Worm (Caenorhabditis elegans) whole organism, midembryonic: ENCODE measurements around the gene H17B01.5.

Experiments
- T22C8.4 ChIP-seq: fragments of 200-800 bp; sonication (Bioruptor generic); IDR thresholded peaks from 2 replicates; pipeline ENCODE4 v1.3.6; 2022; ENCODE audit warnings: missing genetic modification characterization, missing compliant biosample characterization
- cog-1 ChIP-seq: sonication (generic microtip); optimal IDR thresholded peaks from 2 replicates; lab custom pipeline; 2016; ENCODE audit warnings: missing genetic modification characterization, missing compliant biosample characterization
- flt-1 ChIP-seq: fragments of 200-800 bp; sonication (Bioruptor generic); IDR thresholded peaks from 2 replicates; pipeline ENCODE4 v1.3.6; 2022; ENCODE audit warnings: missing genetic modification characterization, missing compliant biosample characterization
- klf-2 ChIP-seq: fragments of 200-800 bp; sonication (Bioruptor generic); conservative IDR thresholded peaks from 2 replicates; pipeline ENCODE4 v1.3.6; 2022; ENCODE audit warnings: missing genetic modification reagents, missing genetic modification characterization, missing compliant biosample characterization
- med-1 ChIP-seq: sonication (generic microtip); optimal IDR thresholded peaks from 2 replicates; lab custom pipeline; 2017; ENCODE audit warnings: missing genetic modification characterization, mild to moderate bottlenecking, missing compliant biosample characterization, antibody characterized with exemption, missing genetic modification reagents; ENCODE audit not compliant: insufficient read depth
- ref-1 ChIP-seq: fragments of 200-800 bp; sonication (Bioruptor generic); conservative IDR thresholded peaks from 2 replicates; pipeline ENCODE4 v1.3.6; 2022; ENCODE audit warnings: missing genetic modification reagents, missing genetic modification characterization, missing compliant biosample characterization
- tab-1 ChIP-seq: fragments of 200-800 bp; sonication (Bioruptor generic); IDR thresholded peaks from 2 replicates; pipeline ENCODE4 v1.3.6; 2022; ENCODE audit warnings: missing genetic modification characterization, missing compliant biosample characterization
- ztf-23 ChIP-seq: fragments of 200-800 bp; sonication (Bioruptor generic); IDR thresholded peaks from 2 replicates; pipeline ENCODE4 v1.3.6; 2022; ENCODE audit warnings: missing genetic modification reagents, missing genetic modification characterization, missing compliant biosample characterization
- ztf-29 ChIP-seq: fragments of 200-800 bp; sonication (Bioruptor generic); IDR thresholded peaks from 2 replicates; pipeline ENCODE4 v1.3.6; 2022; ENCODE audit warnings: missing genetic modification reagents, missing genetic modification characterization, missing compliant biosample characterization

H17B01.5 gene

DNA sequence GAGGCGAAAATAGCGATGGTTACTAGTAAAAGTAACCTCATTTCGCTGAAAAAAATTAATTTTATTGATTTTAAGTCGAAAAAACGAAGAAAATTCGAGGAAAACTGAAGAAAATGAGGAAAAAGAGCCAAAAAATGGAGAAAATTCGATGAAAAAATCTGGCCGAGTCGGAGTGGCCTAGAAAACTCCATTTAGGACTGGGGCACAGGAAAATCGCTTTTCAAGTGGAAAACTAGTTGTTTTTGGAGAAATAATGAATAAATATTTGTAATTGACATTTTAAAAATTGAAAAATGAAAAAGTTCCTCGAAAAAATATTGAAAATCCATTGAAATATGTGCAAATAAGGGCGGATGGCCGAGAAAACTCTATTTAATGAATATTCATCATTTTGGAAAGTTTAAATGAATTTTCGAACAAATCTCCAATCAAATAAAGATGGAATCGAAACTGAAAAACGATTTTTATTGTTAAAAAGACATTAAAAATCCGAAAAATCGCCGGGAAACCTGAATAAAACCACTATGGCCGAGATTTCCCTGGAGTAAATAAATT is 27.0 kb upstream of the H17B01.5 start, which contains the start of gene emc-1:
TSS of gene emc-1 (minus strand) at position 45 of the 555 bp plus-strand sequence.
- TF ChIP-seq ztf-23 (peak; percentile 19; the same call in 1 of the 2 replicates), med-1 (no peak)

- TF ChIP-seq ztf-23 (no peak), klf-2 (GFP tag; lab: Robert Waterston, UW) (no peak), med-1 (no peak)
These were observed 17.4 kb upstream of the H17B01.5 start for ce11 chrII:1490813-1491212.

ce11 chrII:1482419-1482818 is 9.0 kb upstream of the H17B01.5 start:
- no peak for TF ChIP-seq tab-1 (GFP tag; lab: Robert Waterston, UW)
- no peak for TF ChIP-seq ztf-29 (GFP tag; lab: Robert Waterston, UW)
- TF ChIP-seq ref-1 (GFP tag; lab: Robert Waterston, UW) = no peak
- no peak for TF ChIP-seq med-1
- TF ChIP-seq cog-1 (tag; lab: Kevin White, UChicago) = no peak
- no peak for TF ChIP-seq ztf-23
- TF ChIP-seq flt-1 (GFP tag; lab: Robert Waterston, UW) = no peak
- no peak for TF ChIP-seq T22C8.4 (GFP tag; lab: Robert Waterston, UW)
- TF ChIP-seq klf-2 (GFP tag; lab: Robert Waterston, UW) = no peak

DNA sequence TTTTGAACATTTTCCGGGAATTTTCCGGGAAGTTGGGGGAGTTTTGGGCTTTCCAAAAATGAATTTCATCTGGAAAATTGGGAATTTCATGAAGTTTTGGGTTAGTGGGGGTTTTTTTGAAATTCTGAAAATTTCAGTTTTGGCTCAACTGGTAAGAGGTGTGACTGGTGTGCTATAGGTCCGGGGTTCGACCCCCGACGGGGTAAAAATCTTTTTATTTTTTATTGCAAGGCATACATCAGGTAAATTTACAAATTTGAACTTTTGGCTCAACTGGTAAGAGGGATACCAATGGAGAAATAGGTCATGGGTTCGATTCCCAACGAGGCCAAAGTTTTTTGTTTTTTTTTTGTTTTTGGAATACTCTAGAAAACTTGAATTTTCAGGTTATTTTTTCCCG is 8.3 kb upstream of the H17B01.5 start:
- TF ChIP-seq flt-1 (GFP tag; lab: Robert Waterston, UW) (no peak), med-1 (no peak), ref-1 (GFP tag; lab: Robert Waterston, UW) (no peak), tab-1 (GFP tag; lab: Robert Waterston, UW) (no peak), klf-2 (GFP tag; lab: Robert Waterston, UW) (no peak), ztf-29 (GFP tag; lab: Robert Waterston, UW) (no peak), ztf-23 (no peak), cog-1 (tag; lab: Kevin White, UChicago) (no peak), T22C8.4 (GFP tag; lab: Robert Waterston, UW) (no peak)

- TF ChIP-seq ztf-23 = no peak
- TF ChIP-seq klf-2 (GFP tag; lab: Robert Waterston, UW) = no peak
- TF ChIP-seq ref-1 (GFP tag; lab: Robert Waterston, UW) = no peak
- no peak for TF ChIP-seq ztf-29 (GFP tag; lab: Robert Waterston, UW)
- no peak for TF ChIP-seq tab-1 (GFP tag; lab: Robert Waterston, UW)
- no peak for TF ChIP-seq flt-1 (GFP tag; lab: Robert Waterston, UW)
- TF ChIP-seq cog-1 (tag; lab: Kevin White, UChicago) = no peak
- no peak for TF ChIP-seq med-1
These were observed 5.1 kb upstream of the H17B01.5 start for ce11 chrII:1478522-1478921.

ce11 chrII:1477975-1478374 is 4.6 kb upstream of the H17B01.5 start:
- TF ChIP-seq cog-1 (tag; lab: Kevin White, UChicago) (no peak), ztf-29 (GFP tag; lab: Robert Waterston, UW) (no peak), ref-1 (GFP tag; lab: Robert Waterston, UW) (no peak), flt-1 (GFP tag; lab: Robert Waterston, UW) (no peak), med-1 (no peak), klf-2 (GFP tag; lab: Robert Waterston, UW) (no peak), T22C8.4 (GFP tag; lab: Robert Waterston, UW) (no peak), tab-1 (GFP tag; lab: Robert Waterston, UW) (no peak), ztf-23 (no peak)

DNA sequence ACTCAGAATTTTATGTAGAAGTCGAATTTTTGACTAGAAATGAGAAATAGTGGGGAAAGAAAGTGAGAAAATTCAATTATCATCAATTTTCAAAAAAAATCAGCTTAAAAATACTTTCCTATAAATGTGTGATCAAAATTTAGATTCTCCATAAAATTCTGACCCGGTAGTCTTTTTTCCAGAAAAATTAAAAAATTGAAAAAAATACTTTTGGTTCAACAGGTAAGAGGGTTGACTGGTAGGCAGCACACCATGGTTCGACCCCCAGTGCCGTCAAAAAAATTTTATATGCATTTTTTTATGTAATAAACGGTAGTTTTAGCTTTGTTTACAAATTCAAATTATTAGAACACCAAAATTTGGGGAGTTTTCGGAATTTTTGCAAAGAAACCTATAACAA is 3.9 kb upstream of the H17B01.5 start:
- TF ChIP-seq tab-1 (GFP tag; lab: Robert Waterston, UW) = no peak
- TF ChIP-seq ref-1 (GFP tag; lab: Robert Waterston, UW) = no peak
- no peak for TF ChIP-seq T22C8.4 (GFP tag; lab: Robert Waterston, UW)
- no peak for TF ChIP-seq ztf-29 (GFP tag; lab: Robert Waterston, UW)
- TF ChIP-seq med-1 = no peak
- TF ChIP-seq klf-2 (GFP tag; lab: Robert Waterston, UW) = no peak
- TF ChIP-seq flt-1 (GFP tag; lab: Robert Waterston, UW) = no peak
- no peak for TF ChIP-seq ztf-23
- no peak for TF ChIP-seq cog-1 (tag; lab: Kevin White, UChicago)

DNA sequence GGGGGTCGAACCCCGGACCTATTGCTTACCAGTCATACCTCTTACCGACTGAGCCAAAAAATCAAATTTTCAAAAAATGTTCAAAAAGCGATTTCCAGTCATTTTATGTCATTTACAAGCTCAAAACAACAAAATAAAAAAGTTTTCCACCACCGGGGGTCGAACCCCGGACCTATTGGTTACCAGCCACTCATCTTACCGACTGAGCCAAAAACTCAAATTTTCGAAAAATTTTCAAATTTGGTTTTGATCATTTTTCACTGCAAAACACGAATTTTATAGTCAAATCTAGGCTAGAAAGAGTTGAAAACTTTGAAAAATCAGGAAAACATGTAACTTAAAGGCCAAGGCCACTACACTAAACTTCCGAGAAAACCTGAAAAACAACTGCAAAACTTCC is 2.6 kb upstream of the H17B01.5 start:
- TF ChIP-seq med-1 = no peak
- no peak for TF ChIP-seq ztf-29 (GFP tag; lab: Robert Waterston, UW)
- TF ChIP-seq ref-1 (GFP tag; lab: Robert Waterston, UW) = no peak
- TF ChIP-seq flt-1 (GFP tag; lab: Robert Waterston, UW) = no peak
- TF ChIP-seq klf-2 (GFP tag; lab: Robert Waterston, UW) = no peak
- no peak for TF ChIP-seq T22C8.4 (GFP tag; lab: Robert Waterston, UW)
- TF ChIP-seq tab-1 (GFP tag; lab: Robert Waterston, UW) = no peak
- no peak for TF ChIP-seq cog-1 (tag; lab: Kevin White, UChicago)
- no peak for TF ChIP-seq ztf-23

ce11 chrII:1475328-1475727 is 1.9 kb upstream of the H17B01.5 start:
- TF ChIP-seq ztf-29 (GFP tag; lab: Robert Waterston, UW) (no peak), cog-1 (tag; lab: Kevin White, UChicago) (no peak), tab-1 (GFP tag; lab: Robert Waterston, UW) (no peak), ztf-23 (no peak), med-1 (no peak), ref-1 (GFP tag; lab: Robert Waterston, UW) (no peak), klf-2 (GFP tag; lab: Robert Waterston, UW) (no peak), T22C8.4 (GFP tag; lab: Robert Waterston, UW) (no peak), flt-1 (GFP tag; lab: Robert Waterston, UW) (no peak)

DNA sequence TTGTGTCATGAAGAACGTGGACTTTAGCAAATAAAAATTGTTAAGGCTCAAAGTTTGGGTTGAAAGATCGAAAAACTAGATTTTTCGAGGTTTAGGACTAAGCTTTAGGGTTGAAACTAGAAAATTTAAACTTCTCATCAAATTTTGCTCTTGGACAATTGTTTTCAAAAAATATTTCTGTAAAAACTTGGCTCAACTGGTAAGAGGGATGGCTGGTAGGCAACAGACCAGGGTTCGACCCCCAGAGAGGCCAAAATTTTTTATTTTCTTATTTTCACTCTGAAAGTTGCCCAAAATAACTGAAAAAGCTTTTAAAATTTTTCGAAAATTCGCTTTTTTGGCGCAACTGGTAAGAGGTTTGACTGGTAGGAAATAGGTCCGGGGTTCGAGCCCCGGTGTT is 1.4 kb upstream of the H17B01.5 start:
- TF ChIP-seq T22C8.4 (GFP tag; lab: Robert Waterston, UW) (no peak), ztf-23 (no peak), klf-2 (GFP tag; lab: Robert Waterston, UW) (no peak), ztf-29 (GFP tag; lab: Robert Waterston, UW) (no peak), flt-1 (GFP tag; lab: Robert Waterston, UW) (no peak), tab-1 (GFP tag; lab: Robert Waterston, UW) (no peak), med-1 (no peak), ref-1 (GFP tag; lab: Robert Waterston, UW) (no peak), cog-1 (tag; lab: Kevin White, UChicago) (no peak)
